Worm (Caenorhabditis elegans) whole organism, L1 larva: Measurements from ENCODE around the gene T25D1.2.

Source experiments
- C16A3.4 ChIP-seq: fragments of 150-350 bp; optimal IDR thresholded peaks from 2 replicates; lab custom pipeline; 2014; ENCODE audit warnings: missing biosample characterization, missing genetic modification characterization
- C34B4.2 ChIP-seq: sonication (generic microtip); optimal IDR thresholded peaks from 2 replicates; lab custom pipeline; 2017; ENCODE audit warnings: mild to moderate bottlenecking, missing genetic modification characterization, missing compliant biosample characterization
- F16B12.6 ChIP-seq: fragments of 150-350 bp; optimal IDR thresholded peaks from 2 replicates; lab custom pipeline; 2014; ENCODE audit warnings: missing biosample characterization, missing genetic modification characterization
- aha-1 ChIP-seq: fragments of 150-350 bp; optimal IDR thresholded peaks from 2 replicates; lab custom pipeline; 2014; ENCODE audit warnings: missing biosample characterization, missing genetic modification characterization
- blmp-1 ChIP-seq: fragments of 150-350 bp; optimal IDR thresholded peaks from 2 replicates; lab custom pipeline; 2014; ENCODE audit warnings: missing biosample characterization, missing genetic modification characterization
- dsc-1 ChIP-seq: sonication (generic microtip); optimal IDR thresholded peaks from 2 replicates; lab custom pipeline; 2016; ENCODE audit warnings: mild to moderate bottlenecking, missing genetic modification characterization, missing compliant biosample characterization
- efl-1 ChIP-seq, 4 experiments: fragments of 150-350 bp; optimal IDR thresholded peaks in 3 of 4; peaks in 1 of 4; 1 replicate in 1 of 4; 2 replicates in 3 of 4; lab custom pipeline; 2014; ENCODE audit warnings: missing biosample characterization in 2 of 4, missing genetic modification characterization in 2 of 4, missing genetic modification reagents in 2 of 4
- egl-13 ChIP-seq: sonication (generic microtip); optimal IDR thresholded peaks from 2 replicates; lab custom pipeline; 2016; ENCODE audit warnings: missing genotype, missing genetic modification reagents, missing genetic modification characterization, missing compliant biosample characterization
- elt-2 ChIP-seq: sonication (generic microtip); optimal IDR thresholded peaks from 2 replicates; lab custom pipeline; 2016; ENCODE audit warnings: missing genetic modification characterization, mild to moderate bottlenecking, inconsistent platforms, missing compliant biosample characterization, missing genetic modification reagents
- elt-3 ChIP-seq, 6 experiments: fragments of 150-350 bp in 1 of 6; sonication (generic microtip); optimal IDR thresholded peaks; 2 replicates each; lab custom pipeline; 2017 to 2018; ENCODE audit warnings: missing biosample characterization in 6 of 6, missing genetic modification characterization in 6 of 6, inconsistent platforms in 1 of 6
- fkh-10 ChIP-seq: sonication (generic microtip); optimal IDR thresholded peaks from 2 replicates; lab custom pipeline; 2017; ENCODE audit warnings: missing biosample characterization, missing genetic modification reagents, missing genetic modification characterization
- fos-1 ChIP-seq: fragments of 150-350 bp; optimal IDR thresholded peaks from 2 replicates; lab custom pipeline; 2014; ENCODE audit warnings: missing biosample characterization, missing genetic modification characterization
- hlh-4 ChIP-seq: sonication (generic microtip); optimal IDR thresholded peaks from 2 replicates; lab custom pipeline; 2016; ENCODE audit warnings: mild to moderate bottlenecking, missing genetic modification characterization, missing compliant biosample characterization
- irx-1 ChIP-seq: sonication (generic microtip); optimal IDR thresholded peaks from 2 replicates; lab custom pipeline; 2016; ENCODE audit warnings: missing genetic modification characterization, missing compliant biosample characterization
- jun-1 ChIP-seq: fragments of 150-350 bp; optimal IDR thresholded peaks from 2 replicates; lab custom pipeline; 2014; ENCODE audit warnings: missing biosample characterization, missing genetic modification reagents, missing genetic modification characterization
- lin-13 ChIP-seq: fragments of 150-350 bp; optimal IDR thresholded peaks from 2 replicates; lab custom pipeline; 2014; ENCODE audit warnings: missing biosample characterization, missing genetic modification reagents, missing genetic modification characterization
- lin-14 ChIP-seq: fragments of 200-800 bp; sonication (Bioruptor generic); optimal IDR thresholded peaks from 2 replicates; lab custom pipeline; 2018; ENCODE audit warnings: mild to moderate bottlenecking, missing genetic modification characterization, moderate library complexity, missing compliant biosample characterization
- lin-15B ChIP-seq: fragments of 150-350 bp; sonication (generic microtip); optimal IDR thresholded peaks from 3 replicates; lab custom pipeline; 2014; ENCODE audit warnings: missing biosample characterization, missing genetic modification characterization
- lin-35 ChIP-seq, 2 experiments: fragments of 150-350 bp; optimal IDR thresholded peaks; 2 replicates each; lab custom pipeline; 2014; ENCODE audit warnings: missing biosample characterization in 2 of 2, missing genetic modification characterization in 2 of 2, missing genetic modification reagents in 2 of 2
- lin-39 ChIP-seq: fragments of 150-350 bp; optimal IDR thresholded peaks from 2 replicates; lab custom pipeline; 2014; ENCODE audit warnings: missing biosample characterization, missing genetic modification reagents, missing genetic modification characterization
- lir-3 ChIP-seq: sonication (generic microtip); optimal IDR thresholded peaks from 2 replicates; lab custom pipeline; 2016; ENCODE audit warnings: mild to moderate bottlenecking, missing genetic modification characterization, moderate library complexity, missing compliant biosample characterization; ENCODE audit not compliant: poor library complexity
- lsy-2 ChIP-seq, 2 experiments: fragments of 150-350 bp; optimal IDR thresholded peaks; 2 replicates each; lab custom pipeline; 2014; ENCODE audit warnings: missing biosample characterization in 2 of 2, missing genetic modification characterization in 2 of 2
- mef-2 ChIP-seq: fragments of 150-350 bp; optimal IDR thresholded peaks from 2 replicates; lab custom pipeline; 2014; ENCODE audit warnings: missing biosample characterization, missing genetic modification characterization
- mep-1 ChIP-seq: fragments of 150-350 bp; optimal IDR thresholded peaks from 2 replicates; lab custom pipeline; 2014; ENCODE audit warnings: missing biosample characterization, missing genetic modification characterization
- nhr-19 ChIP-seq: fragments of 200-800 bp; sonication (Bioruptor generic); conservative IDR thresholded peaks from 2 replicates; pipeline ENCODE4 v1.3.6; 2022; ENCODE audit warnings: missing genetic modification characterization, missing compliant biosample characterization
- nhr-20 ChIP-seq: sonication (generic microtip); optimal IDR thresholded peaks from 2 replicates; lab custom pipeline; 2016; ENCODE audit warnings: mild to moderate bottlenecking, missing genetic modification characterization, missing compliant biosample characterization
- nhr-28 ChIP-seq: fragments of 150-350 bp; optimal IDR thresholded peaks from 2 replicates; lab custom pipeline; 2014; ENCODE audit warnings: missing biosample characterization, missing genetic modification characterization
- nhr-47 ChIP-seq: sonication (generic microtip); optimal IDR thresholded peaks from 2 replicates; lab custom pipeline; 2016; ENCODE audit warnings: mild to moderate bottlenecking, missing genetic modification characterization, moderate library complexity, missing compliant biosample characterization
- nhr-71 ChIP-seq: sonication (generic microtip); optimal IDR thresholded peaks from 2 replicates; lab custom pipeline; 2016; ENCODE audit warnings: mild to moderate bottlenecking, missing genetic modification characterization, moderate library complexity, missing compliant biosample characterization
- nhr-76 ChIP-seq: sonication (generic microtip); optimal IDR thresholded peaks from 2 replicates; lab custom pipeline; 2017; ENCODE audit warnings: missing biosample characterization, missing genetic modification characterization
- nhr-77 ChIP-seq: fragments of 150-350 bp; optimal IDR thresholded peaks from 2 replicates; lab custom pipeline; 2014; ENCODE audit warnings: missing biosample characterization, missing genetic modification characterization
- nhr-84 ChIP-seq: sonication (generic microtip); optimal IDR thresholded peaks from 2 replicates; lab custom pipeline; 2017; ENCODE audit warnings: missing biosample characterization, missing genetic modification characterization
- nhr-90 ChIP-seq: sonication (generic microtip); optimal IDR thresholded peaks from 2 replicates; lab custom pipeline; 2016; ENCODE audit warnings: mild to moderate bottlenecking, missing genetic modification characterization, missing compliant biosample characterization; ENCODE audit not compliant: poor library complexity
- pag-3 ChIP-seq: sonication (generic microtip); optimal IDR thresholded peaks from 2 replicates; lab custom pipeline; 2017; ENCODE audit warnings: missing genetic modification characterization, mild to moderate bottlenecking, missing compliant biosample characterization, antibody characterized with exemption, borderline replicate concordance; ENCODE audit not compliant: insufficient read depth
- rnt-1 ChIP-seq: sonication (generic microtip); optimal IDR thresholded peaks from 2 replicates; lab custom pipeline; 2016; ENCODE audit warnings: mild to moderate bottlenecking, missing genetic modification characterization, moderate library complexity, missing compliant biosample characterization
- snu-23 ChIP-seq: sonication (generic microtip); optimal IDR thresholded peaks from 2 replicates; lab custom pipeline; 2016; ENCODE audit warnings: missing genetic modification characterization, missing compliant biosample characterization
- sptf-1 ChIP-seq: fragments of 150-350 bp; optimal IDR thresholded peaks from 2 replicates; lab custom pipeline; 2014; ENCODE audit warnings: missing biosample characterization, missing genetic modification characterization
- swsn-7 ChIP-seq: sonication (generic microtip); optimal IDR thresholded peaks from 2 replicates; lab custom pipeline; 2016; ENCODE audit warnings: missing genetic modification characterization, missing compliant biosample characterization
- tbx-2 ChIP-seq: sonication (generic microtip); optimal IDR thresholded peaks from 2 replicates; lab custom pipeline; 2016; ENCODE audit warnings: missing genetic modification characterization, missing compliant biosample characterization
- unc-130 ChIP-seq: fragments of 150-350 bp; optimal IDR thresholded peaks from 2 replicates; lab custom pipeline; 2017; ENCODE audit warnings: missing biosample characterization, missing genetic modification characterization, inconsistent platforms
- xbp-1 ChIP-seq: sonication (generic microtip); optimal IDR thresholded peaks from 2 replicates; lab custom pipeline; 2016; ENCODE audit warnings: missing genetic modification characterization, missing compliant biosample characterization

The T25D1.2 gene

DNA sequence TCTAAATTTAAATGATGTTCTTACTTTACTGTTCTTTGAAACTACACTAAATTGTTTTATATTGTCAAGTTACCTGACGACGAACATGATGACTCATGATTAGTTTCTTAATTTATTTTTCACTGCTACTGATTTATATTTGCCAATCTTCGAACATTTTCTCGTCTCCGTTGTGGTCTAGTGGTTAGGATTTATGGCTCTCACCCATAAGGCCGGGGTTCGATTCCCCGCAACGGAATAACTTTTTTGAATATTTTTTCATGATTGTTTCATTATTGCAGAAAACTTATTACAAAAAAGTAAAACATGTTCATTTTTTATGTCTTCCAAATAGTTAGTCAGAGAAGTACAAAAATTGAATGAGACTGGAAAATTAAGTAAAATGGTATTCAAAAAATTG, 43.4 kb downstream of the T25D1.2 start:
- TF ChIP-seq fos-1 (tag; lab: Kevin White, UChicago): peak; percentile 47
- peak; percentile 52 for TF ChIP-seq nhr-47 (tag; lab: Kevin White, UChicago)
- TF ChIP-seq egl-13 (tag; lab: Kevin White, UChicago): no peak
- TF ChIP-seq lin-35 (GFP tag; optimal IDR thresholded peaks at IDR 0.05; lab: Kevin White, UChicago): peak in 1 of 2 experiments; percentile 51
- TF ChIP-seq tbx-2: peak; percentile 4
- TF ChIP-seq lir-3 (tag; lab: Kevin White, UChicago): peak; percentile 18
- peak; percentile 10 for TF ChIP-seq irx-1 (tag; lab: Kevin White, UChicago)
- TF ChIP-seq nhr-77: no peak
- TF ChIP-seq elt-2 (tag; lab: Kevin White, UChicago): peak; percentile 13
- TF ChIP-seq C34B4.2 (tag; lab: Kevin White, UChicago): no peak
- TF ChIP-seq mef-2 (tag; lab: Kevin White, UChicago): no peak
- peak; percentile 14 to 23 for TF ChIP-seq lsy-2 (tag; optimal IDR thresholded peaks at IDR 0.05; lab: Kevin White, UChicago)
- TF ChIP-seq fkh-10 (GFP tag; lab: Kevin White, UChicago): no peak
- TF ChIP-seq nhr-90: peak; percentile 62
- TF ChIP-seq nhr-76: no peak
- TF ChIP-seq lin-13 (GFP tag; lab: Kevin White, UChicago): peak; percentile 2
- peak; percentile 51 for TF ChIP-seq nhr-20
- no peak for TF ChIP-seq F16B12.6 (tag; lab: Kevin White, UChicago)
- peak; percentile 22 for TF ChIP-seq mep-1
- TF ChIP-seq rnt-1 (tag; lab: Kevin White, UChicago): peak; percentile 17
- TF ChIP-seq nhr-19: peak; percentile 42
- TF ChIP-seq unc-130 (tag; lab: Kevin White, UChicago): no peak
- TF ChIP-seq pag-3 (tag; lab: Kevin White, UChicago): no peak
- TF ChIP-seq jun-1 (tag; lab: Kevin White, UChicago): peak; percentile 23
- peak; percentile 54 for TF ChIP-seq snu-23
- TF ChIP-seq lin-14 (GFP tag; lab: Kevin White, UChicago): peak; percentile 41
- peak; percentile 16 for TF ChIP-seq swsn-7 (tag; lab: Kevin White, UChicago)
- no peak for TF ChIP-seq nhr-84 (tag; lab: Kevin White, UChicago)
- no peak for TF ChIP-seq lin-15B (tag; lab: Kevin White, UChicago)
- TF ChIP-seq C16A3.4 (tag; lab: Kevin White, UChicago): peak; percentile 15
- peak; percentile 54 for TF ChIP-seq nhr-71 (tag; lab: Kevin White, UChicago)
- peak; percentile 9 for TF ChIP-seq dsc-1 (tag; lab: Kevin White, UChicago)
- no peak for TF ChIP-seq elt-3 (tag; optimal IDR thresholded peaks at IDR 0.05; lab: Kevin White, UChicago)
- no peak for TF ChIP-seq efl-1 (optimal IDR thresholded peaks at IDR 0.05; lab: Kevin White, UChicago)
- peak in 1 of 2 experiments; percentile 78 for TF ChIP-seq efl-1 (GFP tag; optimal IDR thresholded peaks at IDR 0.05 in 1 of 2; lab: Kevin White, UChicago)
- no peak for TF ChIP-seq xbp-1
- peak; percentile 39 for TF ChIP-seq lin-39 (tag; lab: Kevin White, UChicago)
- no peak for TF ChIP-seq sptf-1 (tag; lab: Kevin White, UChicago)

- TF ChIP-seq nhr-28 (tag; lab: Kevin White, UChicago) (no peak), lin-14 (GFP tag; lab: Kevin White, UChicago) (peak; percentile 54), aha-1 (tag; lab: Kevin White, UChicago) (no peak), blmp-1 (tag; lab: Kevin White, UChicago) (peak; percentile 90), elt-3 (tag; optimal IDR thresholded peaks at IDR 0.05; lab: Kevin White, UChicago) (peak in 2 of 6 experiments; percentile 19 to 71), hlh-4 (tag; lab: Kevin White, UChicago) (no peak)
Observed at ce11 chrX:16559387-16559786, 44.0 kb downstream of the T25D1.2 start.
